Fruit fly (Drosophila melanogaster) whole organism, embryonic: Measurements from ENCODE around the gene CG11597.
A peak's percentile ranks its signal among the peaks of the same experiment; 100 is the strongest.

Experiments used
- Ada2b ChIP-seq: fragments of 200-800 bp; sonication (Bioruptor generic); IDR thresholded peaks from 2 replicates; pipeline ENCODE4 v1.3.6; 2022; ENCODE audit warnings: missing biosample characterization, missing genetic modification characterization
- Atf-2 ChIP-seq: fragments of 200-800 bp; sonication (Bioruptor generic); optimal IDR thresholded peaks from 2 replicates; lab custom pipeline; 2016; ENCODE audit warnings: missing biosample characterization, missing genetic modification characterization
- CG10267 ChIP-seq: fragments of 200-800 bp; sonication (Bioruptor generic); optimal IDR thresholded peaks from 2 replicates; lab custom pipeline; 2018; ENCODE audit warnings: missing biosample characterization, mild to moderate bottlenecking, missing genetic modification characterization, moderate library complexity
- CG11723 ChIP-seq: fragments of 200-800 bp; sonication (Bioruptor generic); optimal IDR thresholded peaks from 2 replicates; lab custom pipeline; 2017; ENCODE audit warnings: missing biosample characterization, mild to moderate bottlenecking, missing genetic modification characterization
- CG14965 ChIP-seq: fragments of 200-800 bp; sonication (Bioruptor generic); optimal IDR thresholded peaks from 2 replicates; lab custom pipeline; 2016; ENCODE audit warnings: missing biosample characterization, missing genetic modification characterization, borderline replicate concordance
- CG1603 ChIP-seq: fragments of 200-800 bp; sonication (Bioruptor generic); optimal IDR thresholded peaks from 2 replicates; lab custom pipeline; 2019; ENCODE audit warnings: missing biosample characterization, mild to moderate bottlenecking, missing genetic modification characterization, moderate library complexity
- CG18262 ChIP-seq: fragments of 200-800 bp; optimal IDR thresholded peaks from 3 replicates; lab custom pipeline; 2019; ENCODE audit warnings: missing biosample characterization, mild to moderate bottlenecking, missing genetic modification characterization, moderate library complexity
- CG30431 ChIP-seq: fragments of 200-800 bp; sonication (Bioruptor generic); optimal IDR thresholded peaks from 2 replicates; lab custom pipeline; 2017; ENCODE audit warnings: missing biosample characterization, missing genetic modification characterization
- CG3163 ChIP-seq: fragments of 200-800 bp; sonication (Bioruptor generic); optimal IDR thresholded peaks from 3 replicates; lab custom pipeline; 2016; ENCODE audit warnings: missing biosample characterization, missing genetic modification characterization
- CG33213 ChIP-seq: fragments of 200-800 bp; sonication (Bioruptor generic); optimal IDR thresholded peaks from 3 replicates; lab custom pipeline; 2016; ENCODE audit warnings: missing biosample characterization, missing genetic modification characterization
- CG33557 ChIP-seq: fragments of 200-800 bp; sonication (Bioruptor generic); optimal IDR thresholded peaks from 2 replicates; lab custom pipeline; 2019; ENCODE audit warnings: missing biosample characterization, mild to moderate bottlenecking, missing genetic modification characterization, moderate library complexity
- CG3995 ChIP-seq: fragments of 200-800 bp; sonication (Bioruptor generic); optimal IDR thresholded peaks from 3 replicates; lab custom pipeline; 2016; ENCODE audit warnings: missing biosample characterization, missing genetic modification characterization
- CG5245 ChIP-seq: fragments of 200-800 bp; sonication (Bioruptor generic); optimal IDR thresholded peaks from 3 replicates; lab custom pipeline; 2016; ENCODE audit warnings: missing biosample characterization, missing genetic modification characterization
- CG8281 ChIP-seq: fragments of 200-800 bp; sonication (Bioruptor generic); optimal IDR thresholded peaks from 2 replicates; lab custom pipeline; 2018; ENCODE audit warnings: missing biosample characterization, mild to moderate bottlenecking, missing genetic modification characterization, moderate library complexity
- CG8290 ChIP-seq, 3 experiments: fragments of 200-800 bp; sonication (Bioruptor generic); optimal IDR thresholded peaks; 2 replicates each; lab custom pipeline; 2016 to 2019; ENCODE audit warnings: missing biosample characterization in 3 of 3, missing genetic modification characterization in 3 of 3, mild to moderate bottlenecking in 2 of 3, moderate library complexity in 1 of 3
- CG8478 ChIP-seq: fragments of >200 bp; optimal IDR thresholded peaks from 2 replicates; lab custom pipeline; 2018
- CG9876 ChIP-seq: fragments of 200-800 bp; sonication (Bioruptor generic); optimal IDR thresholded peaks from 2 replicates; lab custom pipeline; 2016; ENCODE audit warnings: missing biosample characterization, missing genetic modification characterization
- Chrac-16 ChIP-seq: fragments of 200-800 bp; sonication (Bioruptor generic); optimal IDR thresholded peaks from 3 replicates; lab custom pipeline; 2016; ENCODE audit warnings: missing biosample characterization, missing genetic modification characterization
- CoRest ChIP-seq: fragments of 200-800 bp; sonication (Bioruptor generic); optimal IDR thresholded peaks from 3 replicates; lab custom pipeline; 2018; ENCODE audit warnings: missing biosample characterization, mild to moderate bottlenecking, missing genetic modification characterization, moderate library complexity
- Dbx ChIP-seq: fragments of 200-800 bp; sonication (Bioruptor generic); IDR thresholded peaks from 3 replicates; pipeline ENCODE4 v1.3.6; 2022; ENCODE audit warnings: missing biosample characterization, missing genetic modification characterization
- Dp ChIP-seq: fragments of 200-800 bp; sonication (Bioruptor generic); optimal IDR thresholded peaks from 2 replicates; lab custom pipeline; 2018; ENCODE audit warnings: missing biosample characterization, mild to moderate bottlenecking, missing genetic modification characterization, moderate library complexity
- Dref ChIP-seq: fragments of 200-800 bp; sonication (Bioruptor generic); IDR thresholded peaks from 2 replicates; pipeline ENCODE4 v1.3.6; 2022; ENCODE audit warnings: missing biosample characterization, missing genetic modification characterization
- Hmr ChIP-seq: fragments of 200-800 bp; sonication (Bioruptor generic); optimal IDR thresholded peaks from 3 replicates; lab custom pipeline; 2017; ENCODE audit warnings: mild to moderate bottlenecking, missing biosample characterization, missing genetic modification reagents, missing genetic modification characterization
- MBD-R2 ChIP-seq: fragments of 200-800 bp; sonication (Bioruptor generic); IDR thresholded peaks from 2 replicates; pipeline ENCODE4 v1.3.6; 2022; ENCODE audit warnings: missing biosample characterization, missing genetic modification characterization
- Med ChIP-seq: fragments of 200-800 bp; sonication (Bioruptor generic); peaks from one replicate; lab custom pipeline; 2016; ENCODE audit warnings: missing biosample characterization, missing genetic modification characterization, mild to moderate bottlenecking, inconsistent platforms, moderate library complexity
- Mes4 ChIP-seq: fragments of 200-800 bp; sonication (Bioruptor generic); optimal IDR thresholded peaks from 2 replicates; lab custom pipeline; 2016; ENCODE audit warnings: missing biosample characterization, missing genetic modification characterization
- NC2α ChIP-seq: fragments of 200-800 bp; sonication (Bioruptor generic); optimal IDR thresholded peaks from 2 replicates; lab custom pipeline; 2016; ENCODE audit warnings: missing biosample characterization, missing genetic modification characterization
- Rfx ChIP-seq: fragments of 200-800 bp; sonication (Bioruptor generic); IDR thresholded peaks from 2 replicates; pipeline ENCODE4 v1.3.6; 2022; ENCODE audit warnings: missing biosample characterization, missing genetic modification characterization
- Six4 ChIP-seq: fragments of 200-800 bp; sonication (Bioruptor generic); optimal IDR thresholded peaks from 2 replicates; lab custom pipeline; 2016; ENCODE audit warnings: missing biosample characterization, missing genetic modification characterization
- Sox102F ChIP-seq: fragments of 200-800 bp; sonication (Bioruptor generic); optimal IDR thresholded peaks from 2 replicates; lab custom pipeline; 2018; ENCODE audit warnings: missing biosample characterization, mild to moderate bottlenecking, missing genetic modification characterization, moderate library complexity
- Vsx1 ChIP-seq: fragments of 200-800 bp; sonication (Bioruptor generic); optimal IDR thresholded peaks from 2 replicates; lab custom pipeline; 2017; ENCODE audit warnings: missing biosample characterization, mild to moderate bottlenecking, missing genetic modification characterization, missing genetic modification reagents
- ash1 ChIP-seq: fragments of 200-800 bp; sonication (Bioruptor generic); optimal IDR thresholded peaks from 2 replicates; lab custom pipeline; 2018; ENCODE audit warnings: missing biosample characterization, mild to moderate bottlenecking, missing genetic modification characterization
- btn ChIP-seq: fragments of 200-800 bp; sonication (Bioruptor generic); optimal IDR thresholded peaks from 2 replicates; lab custom pipeline; 2016; ENCODE audit warnings: missing biosample characterization, missing genetic modification characterization
- da ChIP-seq: fragments of 200-800 bp; sonication (Bioruptor generic); optimal IDR thresholded peaks from 2 replicates; lab custom pipeline; 2016; ENCODE audit warnings: missing biosample characterization, missing genetic modification characterization
- ems ChIP-seq: fragments of 200-800 bp; sonication (Bioruptor generic); optimal IDR thresholded peaks from 3 replicates; lab custom pipeline; 2016; ENCODE audit warnings: missing biosample characterization, missing genetic modification characterization
- gro ChIP-seq: fragments of 200-800 bp; sonication (Bioruptor generic); optimal IDR thresholded peaks from 2 replicates; lab custom pipeline; 2016; ENCODE audit warnings: missing biosample characterization, missing genetic modification characterization
- gt ChIP-seq: fragments of 200-800 bp; sonication (Bioruptor generic); IDR thresholded peaks from 2 replicates; pipeline ENCODE4 v1.3.6; 2022; ENCODE audit warnings: missing biosample characterization, missing genetic modification characterization
- nerfin-1 ChIP-seq: fragments of 200-800 bp; sonication (Bioruptor generic); optimal IDR thresholded peaks from 3 replicates; lab custom pipeline; 2019; ENCODE audit warnings: missing biosample characterization, mild to moderate bottlenecking, missing genetic modification characterization, moderate library complexity
- nerfin-2 ChIP-seq: fragments of 200-800 bp; sonication (Bioruptor generic); IDR thresholded peaks from 2 replicates; pipeline ENCODE4 v1.3.6; 2022; ENCODE audit warnings: missing biosample characterization, missing genetic modification characterization; ENCODE audit not compliant: partially characterized antibody
- odd ChIP-seq: fragments of 200-800 bp; sonication (Bioruptor generic); optimal IDR thresholded peaks from 2 replicates; lab custom pipeline; 2017; ENCODE audit warnings: missing biosample characterization, mild to moderate bottlenecking, missing genetic modification characterization
- onecut ChIP-seq: fragments of 200-800 bp; sonication (Bioruptor generic); IDR thresholded peaks from 2 replicates; pipeline ENCODE4 v1.3.6; 2022; ENCODE audit warnings: missing biosample characterization, missing genetic modification characterization
- pan ChIP-seq, 4 experiments: fragments of >200 bp in 3 of 4; fragments of 200-800 bp in 1 of 4; sonication (Bioruptor generic) in 1 of 4; optimal IDR thresholded peaks in 3 of 4; IDR thresholded peaks in 1 of 4; 2 replicates each; pipeline versions ENCODE4 v1.3.6 to Lab custom; 2017 to 2022; ENCODE audit warnings: missing biosample characterization in 2 of 4, missing genetic modification characterization in 2 of 4, mixed read lengths in 1 of 4
- peb ChIP-seq: fragments of 200-800 bp; sonication (Bioruptor generic); IDR thresholded peaks from 2 replicates; pipeline ENCODE4 v1.3.6; 2022; ENCODE audit warnings: missing biosample characterization, missing genetic modification characterization
- row ChIP-seq: fragments of 200-800 bp; sonication (Bioruptor generic); IDR thresholded peaks from 3 replicates; pipeline ENCODE4 v1.3.6; 2022; ENCODE audit warnings: missing biosample characterization, missing genetic modification characterization
- sr ChIP-seq: fragments of 200-800 bp; sonication (Bioruptor generic); IDR thresholded peaks from 3 replicates; pipeline ENCODE4 v1.3.6; 2022; ENCODE audit warnings: missing biosample characterization, missing genetic modification characterization
- tgo ChIP-seq: fragments of 200-800 bp; sonication (Bioruptor generic); IDR thresholded peaks from 3 replicates; pipeline ENCODE4 v1.3.6; 2022; ENCODE audit warnings: missing biosample characterization, missing genetic modification characterization
- tin ChIP-seq: fragments of 200-800 bp; sonication (Bioruptor generic); optimal IDR thresholded peaks from 3 replicates; lab custom pipeline; 2016; ENCODE audit warnings: missing biosample characterization, missing genetic modification characterization
- toy ChIP-seq: fragments of 200-800 bp; sonication (Bioruptor generic); IDR thresholded peaks from 2 replicates; pipeline ENCODE4 v1.3.6; 2022; ENCODE audit warnings: missing biosample characterization, missing genetic modification characterization

Gene CG11597

DNA sequence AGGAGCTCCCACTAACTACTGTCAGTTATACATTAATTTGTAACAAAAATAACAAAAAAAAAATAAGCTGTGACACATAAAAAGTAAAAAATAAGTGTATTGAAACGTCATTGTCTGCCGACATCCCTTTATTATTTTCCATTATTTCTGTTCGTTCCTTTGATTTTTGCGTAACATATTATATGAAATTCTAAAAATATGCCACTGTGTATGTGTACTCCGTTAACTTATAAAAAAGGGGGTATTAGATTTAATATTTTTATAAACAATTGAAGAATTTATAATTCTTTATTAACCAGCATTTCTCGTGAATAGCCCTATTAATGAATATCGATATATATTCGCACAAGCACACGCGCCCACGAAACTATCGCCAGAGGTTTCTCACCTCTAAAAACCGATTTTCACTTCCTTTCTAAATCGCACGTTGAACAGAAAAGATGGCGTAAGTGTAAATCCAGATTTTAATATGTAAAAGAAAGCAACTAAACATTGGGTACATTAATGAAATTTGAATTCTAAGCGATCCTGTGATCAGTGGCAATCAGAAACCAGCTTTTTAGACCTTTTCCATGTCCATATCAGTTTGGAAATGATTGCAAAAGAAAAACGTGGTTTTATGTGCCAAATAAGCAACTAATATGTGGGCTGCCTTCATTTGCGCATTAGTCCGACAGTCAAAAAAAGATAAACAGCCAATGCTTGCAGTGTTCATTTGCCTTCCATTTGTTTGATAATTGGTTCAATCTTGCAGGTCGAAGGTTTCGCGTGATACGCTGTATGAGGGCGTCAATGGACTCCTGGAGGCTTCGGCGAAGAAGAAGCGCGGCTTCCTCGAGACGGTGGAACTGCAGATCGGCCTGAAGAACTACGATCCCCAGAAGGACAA is 615 bp upstream of the CG11597 start, which contains the start of gene RpL10Ab (continued):
- TF ChIP-seq Hmr (GFP tag; lab: Kevin White, UChicago), result peak; percentile 68
- peak; percentile 60 for TF ChIP-seq ems
- TF ChIP-seq CG8290 (GFP tag; optimal IDR thresholded peaks at IDR 0.05; lab: Kevin White, UChicago), result no peak
- peak in 1 of 2 experiments; percentile 81 for TF ChIP-seq CG8290 (tag; optimal IDR thresholded peaks at IDR 0.05; lab: Kevin White, UChicago)
- peak; percentile 73 for TF ChIP-seq CoRest (tag; lab: Kevin White, UChicago)
- TF ChIP-seq Med (GFP tag; lab: Kevin White, UChicago), result peak; percentile 96
- TF ChIP-seq Sox102F (GFP tag; lab: Kevin White, UChicago), result no peak
- TF ChIP-seq CG8478, result no peak
- TF ChIP-seq ash1 (GFP tag; lab: Kevin White, UChicago), result peak; percentile 15
- no peak for TF ChIP-seq CG8281 (tag; lab: Kevin White, UChicago)
- peak; percentile 10 for TF ChIP-seq Atf-2 (GFP tag; lab: Kevin White, UChicago)
- peak; percentile 69 for TF ChIP-seq Mes4 (GFP tag; lab: Kevin White, UChicago)
- TF ChIP-seq CG33557 (GFP tag; lab: Kevin White, UChicago), result peak; percentile 7
- peak; percentile 44 for TF ChIP-seq CG11723 (GFP tag; lab: Kevin White, UChicago)
- peak; percentile 80 for TF ChIP-seq Vsx1 (GFP tag; lab: Kevin White, UChicago)
- TF ChIP-seq tin, result peak; percentile 26
- no peak for TF ChIP-seq gt (GFP tag; lab: Robert Waterston, UW)
- peak; percentile 77 for TF ChIP-seq onecut (GFP tag; lab: Robert Waterston, UW)
- peak; percentile 2 for TF ChIP-seq CG3163
- TF ChIP-seq nerfin-2 (GFP tag; lab: Robert Waterston, UW), result peak; percentile 78
- peak; percentile 84 for TF ChIP-seq sr (GFP tag; lab: Robert Waterston, UW)
- peak; percentile 46 for TF ChIP-seq CG3995 (GFP tag; lab: Kevin White, UChicago)
- no peak for TF ChIP-seq pan (optimal IDR thresholded peaks at IDR 0.05; lab: Kevin White, UChicago)
- peak in 1 of 2 experiments; percentile 64 for TF ChIP-seq pan (GFP tag; optimal IDR thresholded peaks at IDR 0.05 in 1 of 2, IDR thresholded peaks at IDR 0.05 in 1 of 2)
- no peak for TF ChIP-seq NC2α (GFP tag; lab: Kevin White, UChicago)
- no peak for TF ChIP-seq Dp (GFP tag; lab: Kevin White, UChicago)
- TF ChIP-seq CG10267 (tag; lab: Kevin White, UChicago), result peak; percentile 33
- peak; percentile 3 for TF ChIP-seq Chrac-16 (GFP tag; lab: Kevin White, UChicago)
- peak; percentile 84 for TF ChIP-seq row (GFP tag; lab: Robert Waterston, UW)
- TF ChIP-seq CG33213, result peak; percentile 33
- no peak for TF ChIP-seq da (GFP tag; lab: Kevin White, UChicago)
- TF ChIP-seq nerfin-1 (tag; lab: Kevin White, UChicago), result peak; percentile 2
- TF ChIP-seq CG18262 (tag; lab: Kevin White, UChicago), result peak; percentile 72
- peak; percentile 37 for TF ChIP-seq odd (GFP tag; lab: Kevin White, UChicago)
- peak; percentile 69 for TF ChIP-seq CG1603 (tag; lab: Kevin White, UChicago)
- peak; percentile 83 for TF ChIP-seq Rfx (GFP tag; lab: Robert Waterston, UW)
- no peak for TF ChIP-seq CG14965 (GFP tag; lab: Kevin White, UChicago)
- peak; percentile 71 for TF ChIP-seq tgo (GFP tag; lab: Robert Waterston, UW)
- TF ChIP-seq CG9876 (GFP tag; lab: Kevin White, UChicago), result peak; percentile 47
- TF ChIP-seq Dbx (GFP tag; lab: Robert Waterston, UW), result peak; percentile 76
- TF ChIP-seq gro (GFP tag; lab: Kevin White, UChicago), result peak; percentile 26
- TF ChIP-seq MBD-R2, result peak; percentile 37
- TF ChIP-seq Dref (GFP tag; lab: Robert Waterston, UW), result peak; percentile 78
- peak; percentile 20 for TF ChIP-seq Six4
- peak; percentile 6 for TF ChIP-seq CG5245 (GFP tag; lab: Kevin White, UChicago)
- peak; percentile 21; the same call in 1 of the 2 replicates for TF ChIP-seq toy (GFP tag; lab: Robert Waterston, UW)
- peak; percentile 38; the same call in 1 of the 2 replicates for TF ChIP-seq Ada2b (GFP tag; lab: Robert Waterston, UW)
- no peak for TF ChIP-seq peb (GFP tag; lab: Robert Waterston, UW)
- TF ChIP-seq btn (GFP tag; lab: Kevin White, UChicago), result no peak
- TF ChIP-seq CG30431 (GFP tag; lab: Kevin White, UChicago), result peak; percentile 24
